Fruit fly (Drosophila melanogaster) whole organism, embryonic: Measurements from ENCODE around the gene Patr-1.

ENCODE experiments used
- Abd-B ChIP-seq: fragments of 200-800 bp; sonication (Bioruptor generic); optimal IDR thresholded peaks from 2 replicates; lab custom pipeline; 2018; ENCODE audit warnings: missing biosample characterization, mild to moderate bottlenecking, missing genetic modification characterization, moderate library complexity
- CG10543 ChIP-seq: fragments of 200-800 bp; sonication (Bioruptor generic); optimal IDR thresholded peaks from 3 replicates; lab custom pipeline; 2017; ENCODE audit warnings: missing biosample characterization, mild to moderate bottlenecking, missing genetic modification characterization, moderate library complexity
- CG11560 ChIP-seq: fragments of 200-800 bp; sonication (Bioruptor generic); IDR thresholded peaks from 3 replicates; pipeline ENCODE4 v1.3.6; 2022; ENCODE audit warnings: missing biosample characterization, missing genetic modification characterization
- CG1233 ChIP-seq: fragments of 200-800 bp; sonication (Bioruptor generic); optimal IDR thresholded peaks from 4 replicates; lab custom pipeline; 2018; ENCODE audit warnings: missing biosample characterization, mild to moderate bottlenecking, missing genetic modification characterization
- CG13287 ChIP-seq: fragments of 200-800 bp; sonication (Bioruptor generic); IDR thresholded peaks from 2 replicates; pipeline ENCODE4 v1.3.6; 2022; ENCODE audit warnings: missing biosample characterization, missing genetic modification characterization; ENCODE audit not compliant: partially characterized antibody
- CG13775 ChIP-seq: fragments of 200-800 bp; sonication (Bioruptor generic); optimal IDR thresholded peaks from 3 replicates; lab custom pipeline; 2017; ENCODE audit warnings: missing biosample characterization, mild to moderate bottlenecking, missing genetic modification characterization
- CG14860 ChIP-seq: fragments of 200-800 bp; sonication (Bioruptor generic); IDR thresholded peaks from 3 replicates; pipeline ENCODE4 v1.3.6; 2022; ENCODE audit warnings: missing biosample characterization, missing genetic modification characterization; ENCODE audit not compliant: partially characterized antibody
- CG15073 ChIP-seq: fragments of 200-800 bp; sonication (Bioruptor generic); optimal IDR thresholded peaks from 2 replicates; lab custom pipeline; 2016; ENCODE audit warnings: missing biosample characterization, missing genetic modification characterization
- CG15514 ChIP-seq: fragments of 200-800 bp; sonication (Bioruptor generic); optimal IDR thresholded peaks from 3 replicates; lab custom pipeline; 2017; ENCODE audit warnings: missing biosample characterization, missing genetic modification characterization, mild to moderate bottlenecking, moderate library complexity, missing genetic modification reagents
- CG16815 ChIP-seq: fragments of 200-800 bp; sonication (Bioruptor generic); optimal IDR thresholded peaks from 3 replicates; lab custom pipeline; 2017; ENCODE audit warnings: missing biosample characterization, mild to moderate bottlenecking, missing genetic modification characterization
- CG17802 ChIP-seq: fragments of 200-800 bp; sonication (Bioruptor generic); optimal IDR thresholded peaks from 2 replicates; lab custom pipeline; 2018; ENCODE audit warnings: missing biosample characterization, mild to moderate bottlenecking, missing genetic modification characterization, moderate library complexity
- CG1832 ChIP-seq: fragments of 200-800 bp; sonication (Bioruptor generic); optimal IDR thresholded peaks from 2 replicates; lab custom pipeline; 2017; ENCODE audit warnings: missing biosample characterization, mild to moderate bottlenecking, missing genetic modification characterization, inconsistent platforms
- CG2129 ChIP-seq: fragments of 200-800 bp; sonication (Bioruptor generic); IDR thresholded peaks from 2 replicates; pipeline ENCODE4 v1.3.6; 2022; ENCODE audit warnings: missing biosample characterization, missing genetic modification characterization; ENCODE audit not compliant: partially characterized antibody
- CG2199 ChIP-seq: fragments of 200-800 bp; sonication (Bioruptor generic); IDR thresholded peaks from 3 replicates; pipeline ENCODE4 v1.3.6; 2022; ENCODE audit warnings: missing biosample characterization, missing genetic modification characterization
- CG32532 ChIP-seq: fragments of 200-800 bp; sonication (Bioruptor generic); IDR thresholded peaks from 2 replicates; pipeline ENCODE4 v1.3.6; 2022; ENCODE audit warnings: missing biosample characterization, missing genetic modification characterization
- CG32767 ChIP-seq: fragments of 200-800 bp; sonication (Bioruptor generic); IDR thresholded peaks from 2 replicates; pipeline ENCODE4 v1.3.6; 2022; ENCODE audit warnings: missing biosample characterization, missing genetic modification characterization
- CG6175 ChIP-seq: fragments of 200-800 bp; sonication (Bioruptor generic); IDR thresholded peaks from 3 replicates; pipeline ENCODE4 v1.3.6; 2022; ENCODE audit warnings: missing biosample characterization, missing genetic modification characterization
- CG7928 ChIP-seq: fragments of 200-800 bp; sonication (Bioruptor generic); optimal IDR thresholded peaks from 2 replicates; lab custom pipeline; 2017; ENCODE audit warnings: missing biosample characterization, mild to moderate bottlenecking, missing genetic modification characterization
- CG8089 ChIP-seq: fragments of 200-800 bp; sonication (Bioruptor generic); optimal IDR thresholded peaks from 3 replicates; lab custom pipeline; 2016; ENCODE audit warnings: missing biosample characterization, missing genetic modification characterization
- CG8765 ChIP-seq: fragments of 200-800 bp; sonication (Bioruptor generic); IDR thresholded peaks from 2 replicates; pipeline ENCODE4 v1.3.6; 2022; ENCODE audit warnings: missing biosample characterization, missing genetic modification characterization
- Doc2 ChIP-seq: fragments of 200-800 bp; sonication (Bioruptor generic); IDR thresholded peaks from 2 replicates; pipeline ENCODE4 v1.3.6; 2022; ENCODE audit warnings: missing biosample characterization, missing genetic modification characterization
- ERR ChIP-seq: fragments of 200-800 bp; sonication (Bioruptor generic); optimal IDR thresholded peaks from 2 replicates; lab custom pipeline; 2016; ENCODE audit warnings: missing biosample characterization, missing genetic modification characterization
- Eip74EF ChIP-seq, 2 experiments: fragments of 200-800 bp in 1 of 2; fragments of >200 bp in 1 of 2; sonication (Bioruptor generic) in 1 of 2; optimal IDR thresholded peaks; 2 replicates each; lab custom pipeline; 2017 to 2019; ENCODE audit warnings: missing biosample characterization in 2 of 2, missing genetic modification characterization in 2 of 2, mild to moderate bottlenecking in 1 of 2, moderate library complexity in 1 of 2
- Fer1 ChIP-seq: fragments of 200-800 bp; sonication (Bioruptor generic); optimal IDR thresholded peaks from 2 replicates; lab custom pipeline; 2017; ENCODE audit warnings: missing biosample characterization, mild to moderate bottlenecking, missing genetic modification characterization
- Gug ChIP-seq: fragments of 200-800 bp; sonication (Bioruptor generic); IDR thresholded peaks from 4 replicates; pipeline ENCODE4 v1.3.6; 2022; ENCODE audit warnings: missing biosample characterization, missing genetic modification characterization
- HLH4C ChIP-seq: fragments of 200-800 bp; sonication (Bioruptor generic); IDR thresholded peaks from 3 replicates; pipeline ENCODE4 v1.3.6; 2022; ENCODE audit warnings: missing biosample characterization, missing genetic modification characterization; ENCODE audit not compliant: partially characterized antibody
- Hey ChIP-seq: fragments of 200-800 bp; sonication (Bioruptor generic); optimal IDR thresholded peaks from 3 replicates; lab custom pipeline; 2018; ENCODE audit warnings: missing biosample characterization, mild to moderate bottlenecking, missing genetic modification characterization
- Hmr ChIP-seq: fragments of 200-800 bp; sonication (Bioruptor generic); optimal IDR thresholded peaks from 3 replicates; lab custom pipeline; 2017; ENCODE audit warnings: mild to moderate bottlenecking, missing biosample characterization, missing genetic modification reagents, missing genetic modification characterization
- MTF-1 ChIP-seq: fragments of 200-800 bp; sonication (Bioruptor generic); optimal IDR thresholded peaks from 2 replicates; lab custom pipeline; 2018; ENCODE audit warnings: missing biosample characterization, mild to moderate bottlenecking, missing genetic modification characterization, borderline replicate concordance
- Max ChIP-seq: fragments of 200-800 bp; sonication (Bioruptor generic); optimal IDR thresholded peaks from 2 replicates; lab custom pipeline; 2016; ENCODE audit warnings: missing biosample characterization, mild to moderate bottlenecking, missing genetic modification characterization
- Myb ChIP-seq: fragments of 200-800 bp; sonication (Bioruptor generic); optimal IDR thresholded peaks from 2 replicates; lab custom pipeline; 2016; ENCODE audit warnings: missing biosample characterization, missing genetic modification characterization
- Scr ChIP-seq: fragments of 200-800 bp; sonication (Bioruptor generic); IDR thresholded peaks from 2 replicates; pipeline ENCODE4 v1.3.6; 2022; ENCODE audit warnings: missing biosample characterization, missing genetic modification characterization; ENCODE audit not compliant: partially characterized antibody
- Spps ChIP-seq: fragments of 200-800 bp; sonication (Bioruptor generic); optimal IDR thresholded peaks from 2 replicates; lab custom pipeline; 2018; ENCODE audit warnings: missing biosample characterization, mild to moderate bottlenecking, missing genetic modification characterization
- Stat92E ChIP-seq, 3 experiments: fragments of >200 bp in 2 of 3; fragments of 200-800 bp in 1 of 3; sonication (Bioruptor generic) in 1 of 3; optimal IDR thresholded peaks; 2 replicates each; lab custom pipeline; 2017 to 2019; ENCODE audit warnings: missing biosample characterization in 3 of 3, missing genetic modification characterization in 3 of 3, mild to moderate bottlenecking in 1 of 3, moderate library complexity in 1 of 3
- Tbp ChIP-seq: fragments of >200 bp; optimal IDR thresholded peaks from 2 replicates; lab custom pipeline; 2018; ENCODE audit warnings: missing biosample characterization, missing genetic modification characterization
- Xrp1 ChIP-seq: fragments of 200-800 bp; sonication (Bioruptor generic); IDR thresholded peaks from 2 replicates; pipeline ENCODE4 v1.3.6; 2022; ENCODE audit warnings: missing biosample characterization, missing genetic modification characterization
- croc ChIP-seq: fragments of 200-800 bp; sonication (Bioruptor generic); conservative IDR thresholded peaks from 3 replicates; pipeline ENCODE4 v1.3.6; 2022; ENCODE audit warnings: missing biosample characterization, missing genetic modification characterization
- dmrt11E ChIP-seq: fragments of 200-800 bp; sonication (Bioruptor generic); optimal IDR thresholded peaks from 3 replicates; lab custom pipeline; 2018; ENCODE audit warnings: missing biosample characterization, mild to moderate bottlenecking, missing genetic modification characterization, moderate library complexity
- exex ChIP-seq: fragments of 200-800 bp; sonication (Bioruptor generic); optimal IDR thresholded peaks from 4 replicates; lab custom pipeline; 2018; ENCODE audit warnings: missing biosample characterization, mild to moderate bottlenecking, missing genetic modification characterization, moderate library complexity
- gem ChIP-seq: fragments of 200-800 bp; sonication (Bioruptor generic); optimal IDR thresholded peaks from 2 replicates; lab custom pipeline; 2019; ENCODE audit warnings: missing biosample characterization, mild to moderate bottlenecking, missing genetic modification characterization, moderate library complexity
- nerfin-1 ChIP-seq: fragments of 200-800 bp; sonication (Bioruptor generic); optimal IDR thresholded peaks from 3 replicates; lab custom pipeline; 2019; ENCODE audit warnings: missing biosample characterization, mild to moderate bottlenecking, missing genetic modification characterization, moderate library complexity
- p53 ChIP-seq: fragments of 200-800 bp; sonication (Bioruptor generic); optimal IDR thresholded peaks from 2 replicates; lab custom pipeline; 2016; ENCODE audit warnings: missing biosample characterization, missing genetic modification characterization
- phol ChIP-seq: fragments of 200-800 bp; sonication (Bioruptor generic); optimal IDR thresholded peaks from 3 replicates; lab custom pipeline; 2018; ENCODE audit warnings: missing biosample characterization, mild to moderate bottlenecking, missing genetic modification characterization, moderate library complexity
- ranshi ChIP-seq: fragments of 200-800 bp; sonication (Bioruptor generic); IDR thresholded peaks from 2 replicates; pipeline ENCODE4 v1.3.6; 2022; ENCODE audit warnings: missing biosample characterization, missing genetic modification characterization
- sna ChIP-seq: fragments of 200-800 bp; sonication (Bioruptor generic); IDR thresholded peaks from 2 replicates; pipeline ENCODE4 v1.3.6; 2022; ENCODE audit warnings: missing biosample characterization, missing genetic modification characterization; ENCODE audit not compliant: partially characterized antibody
- sug ChIP-seq: fragments of 200-800 bp; optimal IDR thresholded peaks from 2 replicates; lab custom pipeline; 2019; ENCODE audit warnings: missing biosample characterization, mild to moderate bottlenecking, missing genetic modification characterization, moderate library complexity
- tap ChIP-seq: fragments of 200-800 bp; optimal IDR thresholded peaks from 3 replicates; lab custom pipeline; 2019; ENCODE audit warnings: missing biosample characterization, mild to moderate bottlenecking, missing genetic modification characterization, moderate library complexity
- unpg ChIP-seq: fragments of 200-800 bp; sonication (Bioruptor generic); optimal IDR thresholded peaks from 3 replicates; lab custom pipeline; 2018; ENCODE audit warnings: missing biosample characterization, mild to moderate bottlenecking, missing genetic modification characterization, moderate library complexity

Patr-1 gene

dm6 chr3R:17077968-17078417 is 34.6 kb downstream of the Patr-1 start (continued):
- no peak for TF ChIP-seq Hey
- no peak; the same call in 1 of the 2 replicates for TF ChIP-seq CG32532 (GFP tag; lab: Robert Waterston, UW)
- TF ChIP-seq Stat92E (GFP tag; optimal IDR thresholded peaks at IDR 0.05; lab: Kevin White, UChicago), result no peak
- peak; percentile 82 for TF ChIP-seq MTF-1
- TF ChIP-seq CG6175 (GFP tag; lab: Robert Waterston, UW), result peak; percentile 70; the same call in 1 of the 3 replicates
- TF ChIP-seq ERR (GFP tag; lab: Kevin White, UChicago), result peak; percentile 5
- TF ChIP-seq Tbp (GFP tag; lab: Kevin White, UChicago), result no peak
- TF ChIP-seq Myb (GFP tag; lab: Kevin White, UChicago), result no peak
- no peak for TF ChIP-seq phol
- no peak for TF ChIP-seq Doc2 (GFP tag; lab: Robert Waterston, UW)
- peak; percentile 24 for TF ChIP-seq Fer1 (GFP tag; lab: Kevin White, UChicago)
- TF ChIP-seq CG32767 (GFP tag; lab: Robert Waterston, UW), result no peak
- no peak for TF ChIP-seq Abd-B
- TF ChIP-seq unpg (GFP tag; lab: Kevin White, UChicago), result no peak
- TF ChIP-seq sug, result peak; percentile 90
- no peak for TF ChIP-seq CG14860 (GFP tag; lab: Robert Waterston, UW)
- no peak for TF ChIP-seq Xrp1 (GFP tag; lab: Robert Waterston, UW)
- no peak for TF ChIP-seq gem (tag; lab: Kevin White, UChicago)
- no peak for TF ChIP-seq CG8765 (GFP tag; lab: Robert Waterston, UW)
- peak; percentile 22 for TF ChIP-seq CG15514 (GFP tag; lab: Kevin White, UChicago)
- no peak for TF ChIP-seq CG13775 (GFP tag; lab: Kevin White, UChicago)
- TF ChIP-seq CG15073, result no peak
- TF ChIP-seq CG10543 (GFP tag; lab: Kevin White, UChicago), result peak; percentile 91
- TF ChIP-seq CG7928 (GFP tag; lab: Kevin White, UChicago), result no peak
- peak; percentile 52 for TF ChIP-seq exex (tag; lab: Kevin White, UChicago)
- TF ChIP-seq p53 (GFP tag; lab: Kevin White, UChicago), result no peak
- TF ChIP-seq CG1832 (GFP tag; lab: Kevin White, UChicago), result no peak
- no peak for TF ChIP-seq Gug
- no peak for TF ChIP-seq CG11560 (tag; lab: Robert Waterston, UW)
- TF ChIP-seq CG2129 (GFP tag; lab: Robert Waterston, UW), result no peak
- no peak for TF ChIP-seq HLH4C
- TF ChIP-seq Max (GFP tag; lab: Kevin White, UChicago), result no peak
- TF ChIP-seq CG8089, result no peak
- TF ChIP-seq Spps (tag; lab: Kevin White, UChicago), result no peak
- no peak for TF ChIP-seq croc
- TF ChIP-seq Hmr (GFP tag; lab: Kevin White, UChicago), result peak; percentile 19
- TF ChIP-seq CG13287, result no peak; the same call in 1 of the 2 replicates
- no peak for TF ChIP-seq CG17802 (tag; lab: Kevin White, UChicago)
- no peak for TF ChIP-seq Eip74EF (GFP tag; optimal IDR thresholded peaks at IDR 0.05; lab: Kevin White, UChicago)
- TF ChIP-seq CG1233 (GFP tag; lab: Kevin White, UChicago), result peak; percentile 29
- peak; percentile 71; the same call in 1 of the 3 replicates for TF ChIP-seq CG2199
- no peak for TF ChIP-seq tap (tag; lab: Kevin White, UChicago)
- no peak; the same call in 1 of the 2 replicates for TF ChIP-seq ranshi (GFP tag; lab: Robert Waterston, UW)
- no peak for TF ChIP-seq sna (GFP tag; lab: Robert Waterston, UW)
- peak; percentile 24; the same call in 1 of the 2 replicates for TF ChIP-seq Scr (GFP tag; lab: Robert Waterston, UW)
- no peak for TF ChIP-seq CG16815 (GFP tag; lab: Kevin White, UChicago)
- TF ChIP-seq dmrt11E (tag; lab: Kevin White, UChicago), result no peak
- TF ChIP-seq nerfin-1 (tag; lab: Kevin White, UChicago), result no peak
